Worm (Caenorhabditis elegans) whole organism, mixed stage, embryonic: ENCODE results near the gene blos-4.

Experiments
- M03D4.4 ChIP-seq: sonication (generic microtip); optimal IDR thresholded peaks from 2 replicates; lab custom pipeline; 2017; ENCODE audit warnings: mild to moderate bottlenecking, missing genetic modification characterization, missing compliant biosample characterization
- bed-3 ChIP-seq: fragments of 200-800 bp; sonication (Bioruptor generic); optimal IDR thresholded peaks from 3 replicates; lab custom pipeline; 2018; ENCODE audit warnings: mild to moderate bottlenecking, missing genetic modification characterization, moderate library complexity, missing compliant biosample characterization
- blmp-1 ChIP-seq: fragments of 150-350 bp; optimal IDR thresholded peaks from 2 replicates; lab custom pipeline; 2014; ENCODE audit warnings: missing biosample characterization, missing genetic modification characterization
- ceh-39 ChIP-seq: fragments of 150-350 bp; optimal IDR thresholded peaks from 2 replicates; lab custom pipeline; 2014; ENCODE audit warnings: missing biosample characterization, missing genetic modification characterization
- ceh-83 ChIP-seq: fragments of 200-800 bp; sonication (Bioruptor generic); optimal IDR thresholded peaks from 2 replicates; lab custom pipeline; 2018; ENCODE audit warnings: mild to moderate bottlenecking, missing genetic modification characterization, missing compliant biosample characterization
- ces-1 ChIP-seq: fragments of 150-350 bp; optimal IDR thresholded peaks from 2 replicates; lab custom pipeline; 2014; ENCODE audit warnings: missing biosample characterization, missing genetic modification reagents, missing genetic modification characterization
- cnd-1 ChIP-seq: fragments of 200-800 bp; sonication (Bioruptor generic); optimal IDR thresholded peaks from 2 replicates; lab custom pipeline; 2018; ENCODE audit warnings: mild to moderate bottlenecking, missing genetic modification characterization, missing compliant biosample characterization
- drap-1 ChIP-seq: fragments of 200-800 bp; sonication (Bioruptor generic); optimal IDR thresholded peaks from 3 replicates; lab custom pipeline; 2018; ENCODE audit warnings: mild to moderate bottlenecking, missing genetic modification characterization, missing compliant biosample characterization
- elt-1 ChIP-seq: sonication (generic microtip); optimal IDR thresholded peaks from 2 replicates; lab custom pipeline; 2017; ENCODE audit warnings: missing genetic modification characterization, mild to moderate bottlenecking, missing compliant biosample characterization, antibody characterized with exemption, moderate library complexity, borderline replicate concordance; ENCODE audit not compliant: insufficient read depth
- elt-3 ChIP-seq: fragments of 150-350 bp; optimal IDR thresholded peaks from 2 replicates; lab custom pipeline; 2014; ENCODE audit warnings: missing biosample characterization, missing genetic modification characterization
- flh-1 ChIP-seq: fragments of 200-800 bp; sonication (Bioruptor generic); optimal IDR thresholded peaks from 2 replicates; lab custom pipeline; 2018; ENCODE audit warnings: mild to moderate bottlenecking, missing genetic modification characterization, moderate library complexity, missing compliant biosample characterization
- ham-2 ChIP-seq: fragments of 200-800 bp; sonication (Bioruptor generic); optimal IDR thresholded peaks from 2 replicates; lab custom pipeline; 2018; ENCODE audit warnings: mild to moderate bottlenecking, missing genetic modification characterization, missing compliant biosample characterization
- hlh-1 ChIP-seq: fragments of 150-350 bp; optimal IDR thresholded peaks from 2 replicates; lab custom pipeline; 2014; ENCODE audit warnings: missing biosample characterization, missing genetic modification reagents, missing genetic modification characterization
- lin-13 ChIP-seq: fragments of 150-350 bp; optimal IDR thresholded peaks from 2 replicates; lab custom pipeline; 2014; ENCODE audit warnings: missing biosample characterization, missing genetic modification characterization
- lsy-2 ChIP-seq: fragments of 150-350 bp; optimal IDR thresholded peaks from 2 replicates; lab custom pipeline; 2014; ENCODE audit warnings: missing biosample characterization, missing genetic modification characterization
- mab-5 ChIP-seq: fragments of 150-350 bp; optimal IDR thresholded peaks from 2 replicates; lab custom pipeline; 2014; ENCODE audit warnings: missing biosample characterization, missing genetic modification characterization
- mep-1 ChIP-seq: fragments of 150-350 bp; optimal IDR thresholded peaks from 2 replicates; lab custom pipeline; 2017; ENCODE audit warnings: missing biosample characterization, missing genetic modification reagents, missing genetic modification characterization, inconsistent platforms
- mls-2 ChIP-seq: sonication (generic microtip); optimal IDR thresholded peaks from 2 replicates; lab custom pipeline; 2016; ENCODE audit warnings: mild to moderate bottlenecking, missing genetic modification characterization, moderate library complexity, missing compliant biosample characterization
- nhr-12 ChIP-seq: fragments of 150-350 bp; optimal IDR thresholded peaks from 2 replicates; lab custom pipeline; 2014; ENCODE audit warnings: missing biosample characterization, missing genetic modification characterization
- nhr-237 ChIP-seq: fragments of 150-350 bp; optimal IDR thresholded peaks from 2 replicates; lab custom pipeline; 2014; ENCODE audit warnings: missing biosample characterization, missing genetic modification characterization
- nhr-28 ChIP-seq: fragments of 150-350 bp; optimal IDR thresholded peaks from 2 replicates; lab custom pipeline; 2014; ENCODE audit warnings: missing biosample characterization, missing genetic modification characterization
- nhr-76 ChIP-seq: sonication (generic microtip); optimal IDR thresholded peaks from 2 replicates; lab custom pipeline; 2017; ENCODE audit warnings: missing biosample characterization, missing genetic modification characterization
- pha-4 ChIP-seq: fragments of 150-350 bp; optimal IDR thresholded peaks from 2 replicates; lab custom pipeline; 2018; ENCODE audit warnings: missing biosample characterization, missing genetic modification reagents, missing genetic modification characterization
- sem-2 ChIP-seq: fragments of 200-800 bp; sonication (Bioruptor generic); optimal IDR thresholded peaks from 2 replicates; lab custom pipeline; 2018; ENCODE audit warnings: mild to moderate bottlenecking, missing genetic modification characterization, missing compliant biosample characterization
- snpc-4 ChIP-seq: fragments of 150-350 bp; optimal IDR thresholded peaks from 2 replicates; lab custom pipeline; 2014; ENCODE audit warnings: missing biosample characterization, missing genetic modification characterization
- sptf-1 ChIP-seq: sonication (generic microtip); optimal IDR thresholded peaks from 2 replicates; lab custom pipeline; 2017; ENCODE audit warnings: mild to moderate bottlenecking, missing genetic modification characterization, moderate library complexity, missing compliant biosample characterization
- tbx-8 ChIP-seq: fragments of 200-800 bp; sonication (Bioruptor generic); optimal IDR thresholded peaks from 2 replicates; lab custom pipeline; 2018; ENCODE audit warnings: mild to moderate bottlenecking, missing genetic modification characterization, moderate library complexity, missing compliant biosample characterization
- unc-39 ChIP-seq: fragments of 150-350 bp; optimal IDR thresholded peaks from 2 replicates; lab custom pipeline; 2014; ENCODE audit warnings: missing biosample characterization, missing genetic modification characterization
- unc-62 ChIP-seq: fragments of 150-350 bp; optimal IDR thresholded peaks from 2 replicates; lab custom pipeline; 2014; ENCODE audit warnings: missing biosample characterization, missing genetic modification reagents, missing genetic modification characterization
- ztf-11 ChIP-seq: fragments of 150-350 bp; optimal IDR thresholded peaks from 2 replicates; lab custom pipeline; 2014; ENCODE audit warnings: missing biosample characterization, missing genetic modification characterization

blos-4 gene

DNA sequence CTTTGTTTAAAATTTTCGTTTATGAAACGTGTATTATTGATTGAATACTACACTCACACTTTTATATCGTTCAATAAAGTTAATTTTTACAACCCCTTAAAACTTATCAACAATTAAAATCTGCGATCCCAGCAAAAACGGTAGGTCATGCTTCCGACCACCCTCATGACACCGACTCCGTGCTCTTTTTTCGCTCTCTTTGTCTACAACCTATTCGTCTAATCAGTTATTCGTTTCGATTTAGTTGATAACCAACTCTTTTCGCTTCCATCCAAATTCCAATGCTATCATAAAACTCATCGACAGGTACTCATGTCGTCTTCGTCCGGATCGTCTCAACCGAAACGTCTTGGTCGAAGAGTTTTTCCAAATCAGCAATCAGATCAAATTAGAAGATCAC is 38.0 kb downstream of the blos-4 start, which contains the start of gene F13H8.1:
Gene F13H8.1 (plus strand): TSS at position 311 of the 400 bp plus-strand sequence.
- TF ChIP-seq lsy-2 (tag; lab: Kevin White, UChicago), result no peak
- TF ChIP-seq drap-1 (GFP tag; lab: Kevin White, UChicago), result no peak
- no peak for TF ChIP-seq unc-39 (tag; lab: Kevin White, UChicago)
- no peak for TF ChIP-seq mab-5
- TF ChIP-seq mls-2 (tag; lab: Kevin White, UChicago), result no peak
- no peak for TF ChIP-seq tbx-8
- TF ChIP-seq sem-2 (GFP tag; lab: Kevin White, UChicago), result no peak
- TF ChIP-seq mep-1, result no peak
- TF ChIP-seq ceh-39 (tag; lab: Kevin White, UChicago), result no peak
- no peak for TF ChIP-seq ces-1 (GFP tag; lab: Kevin White, UChicago)
- TF ChIP-seq nhr-12 (tag; lab: Kevin White, UChicago), result no peak
- no peak for TF ChIP-seq lin-13 (tag; lab: Kevin White, UChicago)
- TF ChIP-seq hlh-1 (tag; lab: Kevin White, UChicago), result no peak
- no peak for TF ChIP-seq flh-1

DNA sequence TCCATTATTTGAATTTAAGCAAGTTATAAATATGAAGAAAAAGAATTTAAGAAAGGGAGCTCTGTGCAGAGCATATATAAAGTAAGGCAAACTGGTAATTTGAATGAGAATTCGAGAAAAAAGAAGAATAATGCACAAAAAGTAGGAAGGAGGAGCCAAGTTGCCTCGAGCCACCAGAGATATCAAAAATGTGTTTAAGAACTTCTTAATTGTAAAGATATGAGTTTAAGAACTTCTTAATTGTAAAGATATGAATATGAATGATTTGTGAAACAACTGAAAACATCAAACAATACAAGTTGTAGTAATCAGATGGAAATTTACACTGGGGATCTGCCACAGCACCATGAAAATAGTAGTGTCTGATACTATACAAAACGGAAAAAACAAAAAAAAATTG is 41.8 kb downstream of the blos-4 start, which contains the start of gene F13H8.6:
Gene F13H8.6 (minus strand): TSS at position 101 of the 400 bp plus-strand sequence.
- TF ChIP-seq nhr-76, result no peak
- no peak for TF ChIP-seq blmp-1 (tag; lab: Kevin White, UChicago)
- no peak for TF ChIP-seq lsy-2 (tag; lab: Kevin White, UChicago)
- no peak for TF ChIP-seq tbx-8
- no peak for TF ChIP-seq elt-3 (tag; lab: Kevin White, UChicago)
- no peak for TF ChIP-seq mab-5
- no peak for TF ChIP-seq ham-2
- no peak for TF ChIP-seq lin-13 (tag; lab: Kevin White, UChicago)
- no peak for TF ChIP-seq ztf-11
- TF ChIP-seq mep-1, result no peak
- TF ChIP-seq flh-1, result no peak
- TF ChIP-seq bed-3, result no peak
- TF ChIP-seq M03D4.4 (tag; lab: Kevin White, UChicago), result no peak
- no peak for TF ChIP-seq nhr-237 (tag; lab: Kevin White, UChicago)

DNA sequence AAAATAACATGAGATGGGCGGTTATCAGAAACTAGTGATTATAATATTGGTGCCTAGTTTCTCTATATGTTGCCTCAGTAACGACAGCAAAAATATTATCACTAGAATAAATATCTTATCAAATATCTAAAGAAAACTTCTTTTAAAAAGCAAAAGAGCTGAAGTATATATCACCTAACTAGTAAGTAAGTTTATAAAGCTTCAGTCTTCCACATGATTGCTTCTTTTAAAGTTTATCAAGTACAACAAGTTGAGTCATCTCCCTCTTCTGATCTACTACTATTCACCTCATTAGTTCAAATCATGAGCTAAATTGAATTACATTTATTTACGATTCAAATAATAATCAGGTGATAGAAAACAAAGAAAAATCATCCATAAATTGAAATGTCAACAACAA is 43.1 kb downstream of the blos-4 start:
- TF ChIP-seq drap-1 (GFP tag; lab: Kevin White, UChicago) (no peak), sptf-1 (no peak)

DNA sequence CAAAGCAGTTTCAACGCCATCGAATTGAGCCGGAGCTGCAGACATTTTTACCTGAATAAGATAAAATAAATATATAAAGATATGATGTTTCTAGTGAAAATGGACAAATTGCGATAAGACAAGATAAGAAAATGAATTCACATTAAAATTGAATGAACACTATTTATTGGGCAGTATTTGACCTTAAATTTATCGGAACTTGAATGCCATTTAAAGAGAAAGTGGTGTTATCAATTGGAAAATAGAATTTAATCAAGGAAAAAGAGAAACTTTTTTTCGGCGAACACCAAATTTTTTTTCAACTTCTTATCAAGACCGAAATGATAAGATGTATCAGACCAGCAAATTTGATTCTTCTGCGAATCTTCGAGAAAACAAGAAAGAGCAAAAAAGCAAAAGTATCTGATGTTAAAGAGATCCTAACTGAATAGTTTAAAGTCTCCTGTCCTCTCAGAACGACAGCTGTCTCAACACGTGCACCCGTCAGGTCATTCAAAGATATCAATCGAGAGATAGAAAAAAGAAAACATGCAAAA is 45.1 kb downstream of the blos-4 start, which contains the start of gene upb-1:
Gene upb-1 (minus strand): TSS at position 51 of the 536 bp plus-strand sequence.
- TF ChIP-seq M03D4.4 (tag; lab: Kevin White, UChicago) (no peak), flh-1 (no peak), mep-1 (no peak), ztf-11 (no peak), hlh-1 (tag; lab: Kevin White, UChicago) (peak; percentile 100), sem-2 (GFP tag; lab: Kevin White, UChicago) (no peak), ceh-83 (GFP tag; lab: Kevin White, UChicago) (no peak), lin-13 (tag; lab: Kevin White, UChicago) (no peak), unc-62 (GFP tag; lab: Kevin White, UChicago) (peak; percentile 90), drap-1 (GFP tag; lab: Kevin White, UChicago) (no peak), cnd-1 (tag; lab: Kevin White, UChicago) (no peak), snpc-4 (no peak)

- TF ChIP-seq sptf-1, result no peak
- no peak for TF ChIP-seq elt-1
- no peak for TF ChIP-seq pha-4
Observed at ce11 chrII:6292527-6292926, 47.5 kb downstream of the blos-4 start, which contains the start of gene nyn-3. Gene nyn-3, minus strand, starts transcription at chrII:6292627.

DNA sequence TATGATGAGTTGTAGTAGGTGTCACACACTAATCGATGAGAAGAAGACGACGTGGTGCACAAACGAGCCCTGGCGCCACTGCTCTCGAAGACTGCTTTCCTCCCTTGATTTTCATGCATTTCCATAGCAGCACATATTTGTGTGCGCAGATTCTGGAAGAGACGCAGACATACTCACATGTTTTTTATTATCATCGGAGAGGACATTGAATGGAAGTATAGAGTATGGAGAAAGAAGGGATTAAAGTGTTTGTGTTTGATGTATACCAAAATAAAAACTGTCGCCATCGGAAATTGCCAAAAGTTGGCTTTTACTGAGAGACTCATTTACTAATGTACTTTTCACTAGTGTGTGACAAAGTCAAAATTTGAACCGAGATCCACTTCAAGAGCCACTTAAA is 49.2 kb downstream of the blos-4 start, which contains the start of gene mps-1:
Gene mps-1 (minus strand): TSS at position 101 of the 400 bp plus-strand sequence.
- no peak for TF ChIP-seq lsy-2 (tag; lab: Kevin White, UChicago)
- TF ChIP-seq tbx-8, result no peak
- no peak for TF ChIP-seq sem-2 (GFP tag; lab: Kevin White, UChicago)
- TF ChIP-seq unc-39 (tag; lab: Kevin White, UChicago), result no peak
- TF ChIP-seq nhr-12 (tag; lab: Kevin White, UChicago), result no peak
- TF ChIP-seq mls-2 (tag; lab: Kevin White, UChicago), result no peak
- no peak for TF ChIP-seq ceh-39 (tag; lab: Kevin White, UChicago)
- no peak for TF ChIP-seq sptf-1
- TF ChIP-seq nhr-28 (tag; lab: Kevin White, UChicago), result no peak
- no peak for TF ChIP-seq elt-1
